Worm (Caenorhabditis elegans): ENCODE data around the gene srlf-7.

Gene srlf-7

ce11 chrIV:7180304-7180703, 8.8 kb upstream of the srlf-7 start, which contains the start of gene cest-10 (continued):
- TF ChIP-seq zfp-2 (tag; optimal IDR thresholded peaks at IDR 0.05) (no peak), nhr-28 (tag; optimal IDR thresholded peaks at IDR 0.05) (peak; percentile 99), ZK337.2 (GFP tag; IDR thresholded peaks at IDR 0.05) (no peak), php-3 (GFP tag; IDR thresholded peaks at IDR 0.05) (no peak), F10B5.3 (tag; optimal IDR thresholded peaks at IDR 0.05) (no peak), mxl-3 (GFP tag; optimal IDR thresholded peaks at IDR 0.05) (no peak), Y75B8A.6 (GFP tag; IDR thresholded peaks at IDR 0.05) (0 out of 2 replicates have a peak, but pooled peaks have one; percentile 22), T20F7.1 (GFP tag; optimal IDR thresholded peaks at IDR 0.05) (no peak), spr-3 (GFP tag; optimal IDR thresholded peaks at IDR 0.05) (no peak), pha-4 (GFP tag; IDR thresholded peaks at IDR 0.05) (peak; percentile 32; the same call in 1 of the 2 replicates), pha-4 (tag; optimal IDR thresholded peaks at IDR 0.05) (no peak), Y105C5A.15 (GFP tag; IDR thresholded peaks at IDR 0.05) (no peak), hif-1 (tag; optimal IDR thresholded peaks at IDR 0.05) (no peak), hmg-1.1 (GFP tag; IDR thresholded peaks at IDR 0.05) (no peak), ceh-44 (GFP tag; IDR thresholded peaks at IDR 0.05) (no peak), lin-29 (GFP tag; IDR thresholded peaks at IDR 0.05) (no peak), daf-8 (GFP tag; IDR thresholded peaks at IDR 0.05) (no peak), lim-7 (GFP tag; IDR thresholded peaks at IDR 0.05) (no peak), ama-1 (optimal IDR thresholded peaks at IDR 0.05) (no peak), vab-7 (GFP tag; IDR thresholded peaks at IDR 0.05) (no peak), ceh-82 (tag; optimal IDR thresholded peaks at IDR 0.05) (no peak), nhr-25 (tag; optimal IDR thresholded peaks at IDR 0.05; ENCODE audit: borderline replicate concordance, insufficient read depth) (no peak), gei-8 (GFP tag; optimal IDR thresholded peaks at IDR 0.05) (peak; percentile 2), nhr-77 (tag; optimal IDR thresholded peaks at IDR 0.05) (peak; percentile 69), nhr-48 (tag; optimal IDR thresholded peaks at IDR 0.05) (peak; percentile 64), Y48G9A.11 (GFP tag; IDR thresholded peaks at IDR 0.05) (no peak), R02D3.7 (tag; optimal IDR thresholded peaks at IDR 0.05) (no peak), spr-1 (tag; optimal IDR thresholded peaks at IDR 0.05) (no peak), zip-2 (tag; optimal IDR thresholded peaks at IDR 0.05) (no peak), ztf-7 (tag; optimal IDR thresholded peaks at IDR 0.05) (no peak), nhr-11 (tag; optimal IDR thresholded peaks at IDR 0.05) (no peak), pqm-1 (tag; optimal IDR thresholded peaks at IDR 0.05) (peak; percentile 78), ztf-11 (tag; optimal IDR thresholded peaks at IDR 0.05) (no peak), mdt-29 (GFP tag; IDR thresholded peaks at IDR 0.05) (no peak), attf-4 (tag; optimal IDR thresholded peaks at IDR 0.05) (no peak), zip-11 (GFP tag; IDR thresholded peaks at IDR 0.05) (no peak), mxl-2 (GFP tag; conservative IDR thresholded peaks at IDR 0.05) (no peak), aha-1 (tag) (peak; percentile 56), sdz-12 (GFP tag; optimal IDR thresholded peaks at IDR 0.05) (no peak), aly-2 (tag; optimal IDR thresholded peaks at IDR 0.05) (no peak), dmd-6 (GFP tag; IDR thresholded peaks at IDR 0.05) (peak; percentile 96), ces-1 (GFP tag; optimal IDR thresholded peaks at IDR 0.05) (no peak), arid-1 (GFP tag; conservative IDR thresholded peaks at IDR 0.05) (no peak), dve-1 (tag; optimal IDR thresholded peaks at IDR 0.05; ENCODE audit: insufficient read depth) (peak; percentile 89), zfp-3 (GFP tag; conservative IDR thresholded peaks at IDR 0.05) (no peak), nhr-102 (tag; optimal IDR thresholded peaks at IDR 0.05) (peak; percentile 49), unc-39 (tag; optimal IDR thresholded peaks at IDR 0.05) (no peak), hlh-30 (tag; optimal IDR thresholded peaks at IDR 0.05; ENCODE audit: insufficient read depth) (no peak), fkh-10 (GFP tag; optimal IDR thresholded peaks at IDR 0.05) (no peak), hlh-11 (tag; optimal IDR thresholded peaks at IDR 0.05) (peak; percentile 68)
